Worm (Caenorhabditis elegans) whole organism, L4 larva: ENCODE data around the gene F54F11.1.
A peak's percentile ranks its signal among the peaks of the same experiment; 100 is the strongest.

ENCODE experiments used
- F26F4.8 ChIP-seq: fragments of 200-800 bp; sonication (Bioruptor generic); conservative IDR thresholded peaks from 2 replicates; pipeline ENCODE4 v1.3.6; 2022; ENCODE audit warnings: missing genetic modification characterization, missing compliant biosample characterization
- aly-2 ChIP-seq: sonication (generic microtip); optimal IDR thresholded peaks from 2 replicates; lab custom pipeline; 2018; ENCODE audit warnings: missing biosample characterization, missing genetic modification characterization
- daf-12 ChIP-seq: fragments of 150-350 bp; optimal IDR thresholded peaks from 2 replicates; lab custom pipeline; 2014; ENCODE audit warnings: missing biosample characterization, missing genetic modification reagents, missing genetic modification characterization
- mdt-29 ChIP-seq: fragments of 200-800 bp; sonication (Bioruptor generic); IDR thresholded peaks from 2 replicates; pipeline ENCODE4 v1.3.6; 2022; ENCODE audit warnings: missing genetic modification reagents, missing genetic modification characterization, missing compliant biosample characterization
- pha-4 ChIP-seq, 2 experiments: fragments of 150-350 bp in 1 of 2; fragments of 200-800 bp in 1 of 2; sonication (Bioruptor generic) in 1 of 2; IDR thresholded peaks in 1 of 2; optimal IDR thresholded peaks in 1 of 2; 2 replicates each; pipeline versions ENCODE4 v1.3.6 to Lab custom; 2014 to 2022; ENCODE audit warnings: missing genetic modification characterization in 2 of 2, missing genetic modification reagents in 2 of 2, missing biosample characterization in 1 of 2, missing compliant biosample characterization in 1 of 2

ce11 chrII:13521977-13522404 is 18.2 kb downstream of the F54F11.1 start:
- peak; percentile 73; the same call in 1 of the 2 replicates for TF ChIP-seq mdt-29
- no peak for TF ChIP-seq daf-12 (tag; lab: Kevin White, UChicago)
- TF ChIP-seq pha-4 (GFP tag; IDR thresholded peaks at IDR 0.05; lab: Robert Waterston, UW): no peak
- TF ChIP-seq pha-4 (tag; optimal IDR thresholded peaks at IDR 0.05; lab: Kevin White, UChicago): no peak
- no peak for TF ChIP-seq F26F4.8
- TF ChIP-seq aly-2 (tag; lab: Kevin White, UChicago): no peak
